Worm (Caenorhabditis elegans) whole organism, mixed stage, embryonic: Measurements from ENCODE around the gene ZC395.11.

ENCODE experiments used
- ces-1 ChIP-seq: fragments of 150-350 bp; optimal IDR thresholded peaks from 2 replicates; lab custom pipeline; 2014; ENCODE audit warnings: missing biosample characterization, missing genetic modification reagents, missing genetic modification characterization
- lin-13 ChIP-seq: fragments of 150-350 bp; optimal IDR thresholded peaks from 2 replicates; lab custom pipeline; 2014; ENCODE audit warnings: missing biosample characterization, missing genetic modification characterization
- nhr-12 ChIP-seq: fragments of 150-350 bp; optimal IDR thresholded peaks from 2 replicates; lab custom pipeline; 2014; ENCODE audit warnings: missing biosample characterization, missing genetic modification characterization
- sptf-1 ChIP-seq: sonication (generic microtip); optimal IDR thresholded peaks from 2 replicates; lab custom pipeline; 2017; ENCODE audit warnings: mild to moderate bottlenecking, missing genetic modification characterization, moderate library complexity, missing compliant biosample characterization
- unc-62 ChIP-seq: fragments of 150-350 bp; optimal IDR thresholded peaks from 2 replicates; lab custom pipeline; 2014; ENCODE audit warnings: missing biosample characterization, missing genetic modification reagents, missing genetic modification characterization

ce11 chrIII:5244539-5244938 is 41.6 kb downstream of the ZC395.11 start, which contains the start of gene cnd-1:
- TF ChIP-seq ces-1 (GFP tag; lab: Kevin White, UChicago) (no peak), lin-13 (tag; lab: Kevin White, UChicago) (no peak), unc-62 (GFP tag; lab: Kevin White, UChicago) (no peak), nhr-12 (tag; lab: Kevin White, UChicago) (no peak), sptf-1 (tag; lab: Kevin White, UChicago) (no peak)
